Worm (Caenorhabditis elegans) whole organism, L4 larva: ENCODE data around the gene shpk-1.

Experiments
- ZK546.5 ChIP-seq, 2 experiments: sonication (generic microtip); optimal IDR thresholded peaks; 2 replicates each; lab custom pipeline; 2017; ENCODE audit warnings: missing biosample characterization in 2 of 2, missing genetic modification characterization in 2 of 2
- ceh-62 ChIP-seq: sonication (generic microtip); optimal IDR thresholded peaks from 2 replicates; lab custom pipeline; 2017; ENCODE audit warnings: missing biosample characterization, missing genetic modification characterization
- daf-12 ChIP-seq: fragments of 150-350 bp; optimal IDR thresholded peaks from 2 replicates; lab custom pipeline; 2014; ENCODE audit warnings: missing biosample characterization, missing genetic modification reagents, missing genetic modification characterization
- fkh-10 ChIP-seq: fragments of 150-350 bp; optimal IDR thresholded peaks from 2 replicates; lab custom pipeline; 2014; ENCODE audit warnings: missing biosample characterization, missing genetic modification reagents, missing genetic modification characterization
- mdl-1 ChIP-seq, 2 experiments: fragments of 150-350 bp in 1 of 2; sonication (generic microtip) in 1 of 2; optimal IDR thresholded peaks; 2 replicates each; lab custom pipeline; 2014 to 2017; ENCODE audit warnings: missing biosample characterization in 2 of 2, missing genetic modification characterization in 2 of 2
- mes-2 ChIP-seq: sonication (generic microtip); optimal IDR thresholded peaks from 2 replicates; lab custom pipeline; 2016; ENCODE audit warnings: missing genotype, mild to moderate bottlenecking, missing genetic modification characterization, missing compliant biosample characterization; ENCODE audit not compliant: poor library complexity, severe bottlenecking
- ztf-11 ChIP-seq: fragments of 150-350 bp; optimal IDR thresholded peaks from 2 replicates; lab custom pipeline; 2014; ENCODE audit warnings: missing biosample characterization, missing genetic modification characterization

ce11 chrIII:13654950-13655349 lies 47.1 kb downstream of the shpk-1 start:
- TF ChIP-seq ztf-11 (tag; lab: Kevin White, UChicago): no peak
- TF ChIP-seq ZK546.5 (tag; optimal IDR thresholded peaks at IDR 0.05; lab: Kevin White, UChicago): no peak
- TF ChIP-seq ceh-62: no peak
- no peak for TF ChIP-seq fkh-10 (GFP tag; lab: Kevin White, UChicago)
- TF ChIP-seq mes-2 (tag; lab: Kevin White, UChicago): no peak
- no peak for TF ChIP-seq mdl-1 (tag; optimal IDR thresholded peaks at IDR 0.05; lab: Kevin White, UChicago)
- no peak for TF ChIP-seq daf-12 (tag; lab: Kevin White, UChicago)
